Fruit fly (Drosophila melanogaster) whole organism, larva: ENCODE data around the gene CG17261.

Experiments used
- noc ChIP-seq: fragments of 200-800 bp; sonication (Bioruptor generic); optimal IDR thresholded peaks from 3 replicates; lab custom pipeline; 2019; ENCODE audit warnings: missing biosample characterization, mild to moderate bottlenecking, missing genetic modification characterization, moderate library complexity

The CG17261 gene

dm6 chr2L:3083510-3083909 is 41.2 kb downstream of the CG17261 start:
- TF ChIP-seq noc (tag; lab: Kevin White, UChicago), result no peak

- TF ChIP-seq noc (tag; lab: Kevin White, UChicago), result peak; percentile 72
Observed at dm6 chr2L:3086290-3086876, 44.0 kb downstream of the CG17261 start.

- TF ChIP-seq noc (tag; lab: Kevin White, UChicago), result no peak
Observed at dm6 chr2L:3088238-3088874, 46.0 kb downstream of the CG17261 start.

- no peak for TF ChIP-seq noc (tag; lab: Kevin White, UChicago)
Observed at dm6 chr2L:3090245-3090644, 47.9 kb downstream of the CG17261 start.

dm6 chr2L:3092535-3092934 is 50.2 kb downstream of the CG17261 start:
- TF ChIP-seq noc (tag; lab: Kevin White, UChicago), result peak; percentile 83
